Fruit fly (Drosophila melanogaster) whole organism, adult: ENCODE data around the gene Rpn13R.

Source experiments
- Hr96 ChIP-seq: fragments of 200-800 bp; sonication (Bioruptor generic); optimal IDR thresholded peaks from 2 replicates; lab custom pipeline; 2016; ENCODE audit warnings: missing biosample characterization, missing genetic modification characterization
- kay ChIP-seq: fragments of 200-800 bp; sonication (Bioruptor generic); peaks from one replicate; lab custom pipeline; 2016; ENCODE audit warnings: missing biosample characterization, missing genetic modification characterization, borderline replicate concordance

DNA sequence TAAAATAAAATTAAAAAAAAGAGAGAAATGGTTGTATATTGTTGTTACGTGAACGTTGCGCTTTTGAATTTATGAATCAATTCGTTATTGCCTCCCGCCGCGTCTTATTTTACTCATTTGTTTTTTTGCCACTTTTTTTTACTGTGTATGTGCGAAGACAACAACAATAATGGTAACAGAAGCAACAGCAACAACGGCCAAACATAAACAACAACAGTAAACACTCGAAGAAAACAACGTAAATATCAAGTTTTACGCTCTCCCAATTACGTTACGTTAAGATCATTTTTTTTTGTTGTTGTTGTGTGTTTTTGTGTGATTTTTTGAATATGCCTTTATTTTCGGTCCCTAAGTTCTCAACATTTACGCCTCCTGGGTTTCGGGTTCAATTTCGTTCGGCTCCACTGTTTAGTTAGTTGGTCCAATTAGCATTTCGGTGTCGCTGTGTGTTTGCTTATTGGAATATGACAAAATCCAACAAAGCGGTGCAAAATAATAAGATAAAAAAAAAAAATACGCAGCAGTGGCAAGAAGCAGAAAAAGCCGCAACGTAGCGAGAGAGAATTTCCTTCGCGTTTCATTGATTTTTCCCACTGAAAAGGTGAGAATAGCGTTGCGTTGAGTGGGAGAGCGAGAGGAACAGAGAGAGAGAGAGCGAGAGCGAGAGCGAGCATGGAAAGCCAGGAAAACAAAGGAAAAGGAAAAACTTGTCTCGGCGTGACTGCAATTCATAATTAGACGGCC is 45.6 kb upstream of the Rpn13R start:
- TF ChIP-seq Hr96 (GFP tag; lab: Kevin White, UChicago) (no peak), kay (GFP tag; lab: Kevin White, UChicago) (no peak)
